Worm (Caenorhabditis elegans): Measurements from ENCODE around the gene C31G12.3.

The C31G12.3 gene

DNA sequence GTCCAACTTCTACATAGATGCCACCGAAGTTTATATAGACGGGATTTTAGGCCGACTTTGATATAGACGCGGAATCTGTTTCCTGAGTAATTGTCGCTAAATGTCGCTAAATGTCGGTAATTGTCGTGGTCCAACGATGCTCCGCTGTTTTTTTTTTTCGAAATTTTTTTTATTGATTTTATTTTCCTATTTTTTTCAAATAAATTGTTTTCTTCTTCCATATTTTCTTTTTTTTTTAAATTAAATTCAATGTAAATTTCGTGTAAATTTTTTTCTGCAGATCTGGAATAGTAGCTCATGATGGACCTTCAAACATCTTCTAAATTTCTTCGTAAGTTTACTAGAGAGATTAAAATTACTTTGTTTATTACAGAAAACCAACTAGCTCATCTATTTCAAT lies at the start of gene C31G12.3:
Gene C31G12.3, plus strand, starts transcription at position 301 of the 400 bp plus-strand sequence.
- TF ChIP-seq ceh-63 (GFP tag; optimal IDR thresholded peaks at IDR 0.05) (no peak), blmp-1 (tag; optimal IDR thresholded peaks at IDR 0.05) (no peak), aha-1 (tag; optimal IDR thresholded peaks at IDR 0.05) (no peak), nhr-11 (tag; optimal IDR thresholded peaks at IDR 0.05) (no peak), ceh-90 (tag; optimal IDR thresholded peaks at IDR 0.05) (no peak), fkh-10 (GFP tag; optimal IDR thresholded peaks at IDR 0.05) (no peak), mab-9 (GFP tag; IDR thresholded peaks at IDR 0.05) (no peak), C04F5.9 (tag; optimal IDR thresholded peaks at IDR 0.05) (no peak), aly-2 (tag; optimal IDR thresholded peaks at IDR 0.05) (no peak), snpc-4 (tag; optimal IDR thresholded peaks at IDR 0.05) (no peak), nhr-77 (tag; optimal IDR thresholded peaks at IDR 0.05) (no peak), unc-30 (tag; optimal IDR thresholded peaks at IDR 0.05) (no peak), C34B4.2 (tag; optimal IDR thresholded peaks at IDR 0.05) (no peak), F16B12.6 (tag; optimal IDR thresholded peaks at IDR 0.05) (no peak), ces-1 (GFP tag; optimal IDR thresholded peaks at IDR 0.05) (no peak), jun-1 (tag; optimal IDR thresholded peaks at IDR 0.05) (no peak), nhr-237 (tag; optimal IDR thresholded peaks at IDR 0.05) (no peak), nhr-20 (tag; optimal IDR thresholded peaks at IDR 0.05) (no peak), nhr-19 (GFP tag; conservative IDR thresholded peaks at IDR 0.05) (no peak)

- TF ChIP-seq pqm-1 (tag; optimal IDR thresholded peaks at IDR 0.05) (no peak), nhr-71 (tag; optimal IDR thresholded peaks at IDR 0.05) (no peak), C34B4.2 (tag; optimal IDR thresholded peaks at IDR 0.05) (no peak), hpl-2 (GFP tag; optimal IDR thresholded peaks at IDR 0.05) (no peak), sptf-1 (tag; optimal IDR thresholded peaks at IDR 0.05) (no peak), hlh-4 (tag; optimal IDR thresholded peaks at IDR 0.05) (no peak), ztf-4 (tag; optimal IDR thresholded peaks at IDR 0.05) (no peak)
Observed at ce11 chrV:18137679-18138078, 47.3 kb upstream of the C31G12.3 start.

ce11 chrV:18138695-18139094 lies 46.3 kb upstream of the C31G12.3 start, which contains the start of gene Y37H2A.10:
Gene Y37H2A.10 (plus strand): TSS chrV:18138995.
- no peak for TF ChIP-seq ceh-63 (GFP tag; optimal IDR thresholded peaks at IDR 0.05)
- TF ChIP-seq tlp-1 (tag; optimal IDR thresholded peaks at IDR 0.05): no peak
- TF ChIP-seq dsc-1 (tag; optimal IDR thresholded peaks at IDR 0.05): no peak
- no peak for TF ChIP-seq fkh-4 (tag; optimal IDR thresholded peaks at IDR 0.05; ENCODE audit: borderline replicate concordance)
- TF ChIP-seq sox-4 (tag; optimal IDR thresholded peaks at IDR 0.05): no peak
- no peak for TF ChIP-seq pag-3 (tag; optimal IDR thresholded peaks at IDR 0.05; ENCODE audit: borderline replicate concordance, insufficient read depth)
- no peak for TF ChIP-seq unc-130 (tag; optimal IDR thresholded peaks at IDR 0.05)
- TF ChIP-seq nhr-84 (tag; optimal IDR thresholded peaks at IDR 0.05): no peak
- TF ChIP-seq hpl-2 (GFP tag; optimal IDR thresholded peaks at IDR 0.05): no peak
- TF ChIP-seq blmp-1 (tag; optimal IDR thresholded peaks at IDR 0.05): no peak
- TF ChIP-seq vab-15 (tag; optimal IDR thresholded peaks at IDR 0.05): no peak
- no peak for TF ChIP-seq unc-30 (tag; optimal IDR thresholded peaks at IDR 0.05)
- TF ChIP-seq grh-1 (GFP tag; IDR thresholded peaks at IDR 0.05): no peak
- TF ChIP-seq nhr-76 (tag; optimal IDR thresholded peaks at IDR 0.05): no peak
- TF ChIP-seq swsn-7 (tag; optimal IDR thresholded peaks at IDR 0.05): no peak
- TF ChIP-seq nhr-20 (tag; optimal IDR thresholded peaks at IDR 0.05): no peak

- no peak for TF ChIP-seq nhr-11 (tag; optimal IDR thresholded peaks at IDR 0.05)
- TF ChIP-seq hpl-2 (GFP tag; optimal IDR thresholded peaks at IDR 0.05): no peak
- no peak for TF ChIP-seq zip-4 (GFP tag; optimal IDR thresholded peaks at IDR 0.05)
- TF ChIP-seq elt-2 (tag; optimal IDR thresholded peaks at IDR 0.05): no peak
- TF ChIP-seq jun-1 (tag; optimal IDR thresholded peaks at IDR 0.05): no peak
- TF ChIP-seq Y116A8C.19 (tag; optimal IDR thresholded peaks at IDR 0.05; ENCODE audit: borderline replicate concordance): no peak
Observed at ce11 chrV:18141161-18141560, 43.8 kb upstream of the C31G12.3 start, which contains the start of gene Y37H2A.11. Gene Y37H2A.11 (plus strand): TSS chrV:18141461.
